Worm (Caenorhabditis elegans) whole organism, late embryonic: Measurements from ENCODE around the gene R08F11.4.

Experiments
- C38D4.7 ChIP-seq: fragments of 200-800 bp; sonication (Bioruptor generic); optimal IDR thresholded peaks from 2 replicates; lab custom pipeline; 2018; ENCODE audit warnings: mild to moderate bottlenecking, missing genetic modification characterization, moderate library complexity, missing compliant biosample characterization
- ama-1 ChIP-seq: fragments of 150-350 bp; optimal IDR thresholded peaks from 2 replicates; lab custom pipeline; 2014
- ceh-31 ChIP-seq: sonication (generic microtip); optimal IDR thresholded peaks from 2 replicates; lab custom pipeline; 2016; ENCODE audit warnings: missing genetic modification characterization, missing compliant biosample characterization
- elt-4 ChIP-seq: sonication (generic microtip); optimal IDR thresholded peaks from 2 replicates; lab custom pipeline; 2016; ENCODE audit warnings: missing genetic modification characterization, missing compliant biosample characterization
- fkh-6 ChIP-seq: sonication (generic microtip); optimal IDR thresholded peaks from 2 replicates; lab custom pipeline; 2016; ENCODE audit warnings: missing genetic modification characterization, missing compliant biosample characterization
- gmeb-2 ChIP-seq: sonication (generic microtip); optimal IDR thresholded peaks from 2 replicates; lab custom pipeline; 2016; ENCODE audit warnings: missing genetic modification characterization, inconsistent platforms, missing compliant biosample characterization
- lin-11 ChIP-seq: fragments of 200-800 bp; sonication (Bioruptor generic); optimal IDR thresholded peaks from 2 replicates; lab custom pipeline; 2018; ENCODE audit warnings: mild to moderate bottlenecking, missing genetic modification characterization, missing compliant biosample characterization
- odd-2 ChIP-seq: sonication (generic microtip); optimal IDR thresholded peaks from 2 replicates; lab custom pipeline; 2017; ENCODE audit warnings: antibody characterized with exemption, mild to moderate bottlenecking, missing genetic modification characterization, missing compliant biosample characterization
- pat-9 ChIP-seq: fragments of 200-800 bp; sonication (Bioruptor generic); optimal IDR thresholded peaks from 2 replicates; lab custom pipeline; 2018; ENCODE audit warnings: mild to moderate bottlenecking, missing genetic modification characterization, moderate library complexity, missing compliant biosample characterization
- pqm-1 ChIP-seq: sonication (generic microtip); optimal IDR thresholded peaks from 2 replicates; lab custom pipeline; 2016; ENCODE audit warnings: missing genetic modification characterization, missing compliant biosample characterization
- unc-3 ChIP-seq, 2 experiments: fragments of 200-800 bp in 1 of 2; sonication (Bioruptor generic) in 1 of 2; sonication (generic microtip) in 1 of 2; conservative IDR thresholded peaks in 1 of 2; optimal IDR thresholded peaks in 1 of 2; 2 replicates each; pipeline versions ENCODE4 v1.3.6 to Lab custom; 2016 to 2022; ENCODE audit warnings: missing compliant biosample characterization in 2 of 2, missing genetic modification characterization in 2 of 2, missing genetic modification reagents in 1 of 2

ce11 chrV:3789770-3790169 is 15.6 kb downstream of the R08F11.4 start, which contains the start of gene R08F11.7:
- TF ChIP-seq lin-11 (tag; lab: Kevin White, UChicago) (no peak), pqm-1 (tag; lab: Kevin White, UChicago) (no peak), C38D4.7 (GFP tag; lab: Kevin White, UChicago) (no peak), unc-3 (GFP tag; conservative IDR thresholded peaks at IDR 0.05; lab: Robert Waterston, UW) (no peak), unc-3 (tag; optimal IDR thresholded peaks at IDR 0.05; lab: Kevin White, UChicago) (no peak), odd-2 (no peak), gmeb-2 (tag; lab: Kevin White, UChicago) (no peak), ceh-31 (tag; lab: Kevin White, UChicago) (no peak), fkh-6 (tag; lab: Kevin White, UChicago) (no peak), pat-9 (tag; lab: Kevin White, UChicago) (no peak), elt-4 (tag; lab: Kevin White, UChicago) (no peak), ama-1 (lab: Kevin White, UChicago) (no peak)
